Worm (Caenorhabditis elegans) whole organism, early embryonic: Measurements from ENCODE around the gene rps-1.

ENCODE experiments used
- B0310.2 ChIP-seq: sonication (generic microtip); optimal IDR thresholded peaks from 2 replicates; lab custom pipeline; 2016; ENCODE audit warnings: mild to moderate bottlenecking, missing genetic modification characterization, missing compliant biosample characterization
- F13C5.2 ChIP-seq: sonication (generic microtip); optimal IDR thresholded peaks from 2 replicates; lab custom pipeline; 2017; ENCODE audit warnings: mild to moderate bottlenecking, missing genetic modification characterization, inconsistent platforms, missing compliant biosample characterization
- aly-1 ChIP-seq: sonication (generic microtip); optimal IDR thresholded peaks from 2 replicates; lab custom pipeline; 2016; ENCODE audit warnings: missing genetic modification characterization, missing compliant biosample characterization
- ama-1 ChIP-seq: fragments of 150-350 bp; optimal IDR thresholded peaks from 2 replicates; lab custom pipeline; 2014
- ceh-13 ChIP-seq: fragments of 200-800 bp; sonication (Bioruptor generic); optimal IDR thresholded peaks from 2 replicates; lab custom pipeline; 2018; ENCODE audit warnings: mild to moderate bottlenecking, missing genetic modification characterization, missing compliant biosample characterization
- ceh-36 ChIP-seq: sonication (generic microtip); optimal IDR thresholded peaks from 2 replicates; lab custom pipeline; 2016; ENCODE audit warnings: missing genetic modification characterization, inconsistent platforms, missing compliant biosample characterization
- ets-7 ChIP-seq: sonication (generic microtip); optimal IDR thresholded peaks from 2 replicates; lab custom pipeline; 2016; ENCODE audit warnings: missing genotype, missing genetic modification characterization, missing compliant biosample characterization
- flt-1 ChIP-seq: fragments of 200-800 bp; sonication (Bioruptor generic); IDR thresholded peaks from 2 replicates; pipeline ENCODE4 v1.3.6; 2022; ENCODE audit warnings: missing genetic modification characterization, missing compliant biosample characterization
- hmbx-1 ChIP-seq: sonication (generic microtip); optimal IDR thresholded peaks from 2 replicates; lab custom pipeline; 2016; ENCODE audit warnings: mild to moderate bottlenecking, missing genetic modification characterization, missing compliant biosample characterization
- hmg-4 ChIP-seq: fragments of 200-800 bp; sonication (Bioruptor generic); optimal IDR thresholded peaks from 2 replicates; lab custom pipeline; 2018; ENCODE audit warnings: mild to moderate bottlenecking, missing genetic modification characterization, missing compliant biosample characterization
- hnd-1 ChIP-seq: sonication (generic microtip); optimal IDR thresholded peaks from 2 replicates; lab custom pipeline; 2016; ENCODE audit warnings: missing genetic modification characterization, missing compliant biosample characterization
- pes-1 ChIP-seq: fragments of 200-800 bp; sonication (Bioruptor generic); IDR thresholded peaks from 2 replicates; pipeline ENCODE4 v1.3.6; 2022; ENCODE audit warnings: missing genetic modification reagents, missing genetic modification characterization, missing compliant biosample characterization
- scrt-1 ChIP-seq: fragments of 200-800 bp; sonication (Bioruptor generic); IDR thresholded peaks from 2 replicates; pipeline ENCODE4 v1.3.6; 2022; ENCODE audit warnings: missing genetic modification characterization, missing compliant biosample characterization
- sea-1 ChIP-seq: fragments of 200-800 bp; sonication (Bioruptor generic); conservative IDR thresholded peaks from 2 replicates; pipeline ENCODE4 v1.3.6; 2022; ENCODE audit warnings: missing genetic modification characterization, missing compliant biosample characterization
- tbx-11 ChIP-seq: fragments of 200-800 bp; sonication (Bioruptor generic); IDR thresholded peaks from 2 replicates; pipeline ENCODE4 v1.3.6; 2022; ENCODE audit warnings: missing genetic modification characterization, missing compliant biosample characterization
- tbx-37 ChIP-seq: fragments of 200-800 bp; sonication (Bioruptor generic); conservative IDR thresholded peaks from 2 replicates; pipeline ENCODE4 v1.3.6; 2022; ENCODE audit warnings: missing genetic modification reagents, missing genetic modification characterization, missing compliant biosample characterization
- tra-4 ChIP-seq: sonication (generic microtip); optimal IDR thresholded peaks from 2 replicates; lab custom pipeline; 2017; ENCODE audit warnings: missing genetic modification characterization, missing compliant biosample characterization

rps-1 gene

DNA sequence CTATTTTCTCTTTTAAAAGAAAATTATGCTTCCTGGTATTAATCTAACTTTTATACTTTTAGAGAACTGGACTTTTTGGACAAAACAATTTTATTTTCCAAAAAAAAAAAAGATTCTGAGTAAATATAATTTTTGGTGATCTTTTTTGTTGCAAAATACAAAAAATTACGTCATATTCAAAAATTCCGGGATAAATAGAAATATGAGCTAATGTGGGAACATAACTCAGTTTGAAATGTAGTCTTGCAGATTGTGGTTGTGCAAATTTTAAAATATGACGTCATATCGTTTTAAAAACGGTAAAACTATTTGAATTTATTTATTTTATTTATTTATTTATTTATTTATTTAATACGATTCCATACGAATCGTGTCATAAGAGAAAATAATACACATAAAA lies 6.1 kb downstream of the rps-1 start:
- TF ChIP-seq pes-1 (GFP tag; lab: Robert Waterston, UW) (no peak), ceh-36 (tag; lab: Kevin White, UChicago) (no peak), tra-4 (tag; lab: Kevin White, UChicago) (no peak)

DNA sequence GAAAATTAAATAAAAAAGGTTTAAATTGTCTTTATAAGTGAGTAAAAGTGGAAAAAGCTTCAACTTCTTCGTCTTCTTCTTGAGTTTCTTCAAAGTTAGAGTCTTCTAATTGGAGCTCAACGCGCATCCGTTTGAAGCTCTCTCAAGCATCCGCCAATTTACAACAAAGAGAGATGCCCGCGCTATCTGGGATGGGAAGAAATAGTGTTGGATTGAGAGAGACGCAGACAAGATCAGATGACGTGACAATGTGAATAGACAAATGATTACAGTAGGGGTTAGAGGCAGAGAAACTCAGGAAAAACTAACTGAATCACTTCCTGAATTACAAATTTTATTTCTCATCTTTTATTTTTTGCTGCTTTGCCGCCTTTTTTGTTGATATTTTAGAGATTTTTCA lies 7.3 kb downstream of the rps-1 start:
- no peak for TF ChIP-seq tbx-37 (GFP tag; lab: Robert Waterston, UW)
- no peak for TF ChIP-seq hmbx-1 (tag; lab: Kevin White, UChicago)
- TF ChIP-seq aly-1 (tag; lab: Kevin White, UChicago), result no peak
- no peak for TF ChIP-seq B0310.2
- TF ChIP-seq flt-1 (GFP tag; lab: Robert Waterston, UW), result no peak
- TF ChIP-seq pes-1 (GFP tag; lab: Robert Waterston, UW), result no peak
- no peak for TF ChIP-seq scrt-1 (GFP tag; lab: Robert Waterston, UW)
- TF ChIP-seq ets-7 (tag; lab: Kevin White, UChicago), result no peak
- TF ChIP-seq hmg-4 (GFP tag; lab: Kevin White, UChicago), result no peak
- no peak for TF ChIP-seq sea-1 (GFP tag; lab: Robert Waterston, UW)
- no peak for TF ChIP-seq ceh-13 (GFP tag; lab: Kevin White, UChicago)
- no peak for TF ChIP-seq hnd-1 (tag; lab: Kevin White, UChicago)
- TF ChIP-seq tbx-11, result no peak
- no peak for TF ChIP-seq tra-4 (tag; lab: Kevin White, UChicago)
- TF ChIP-seq ceh-36 (tag; lab: Kevin White, UChicago), result no peak
- TF ChIP-seq ama-1 (lab: Kevin White, UChicago), result no peak
- TF ChIP-seq F13C5.2 (tag; lab: Kevin White, UChicago), result no peak

- peak; percentile 65; the same call in 1 of the 2 replicates for TF ChIP-seq pes-1 (GFP tag; lab: Robert Waterston, UW)
Observed at ce11 chrIII:4484373-4484772, 8.7 kb downstream of the rps-1 start.

ce11 chrIII:4487271-4487670 lies 11.6 kb downstream of the rps-1 start:
- TF ChIP-seq aly-1 (tag; lab: Kevin White, UChicago) (no peak), sea-1 (GFP tag; lab: Robert Waterston, UW) (no peak), ama-1 (lab: Kevin White, UChicago) (no peak), scrt-1 (GFP tag; lab: Robert Waterston, UW) (no peak), tbx-11 (no peak), ceh-13 (GFP tag; lab: Kevin White, UChicago) (no peak), ets-7 (tag; lab: Kevin White, UChicago) (no peak), flt-1 (GFP tag; lab: Robert Waterston, UW) (no peak), B0310.2 (no peak), pes-1 (GFP tag; lab: Robert Waterston, UW) (no peak), tra-4 (tag; lab: Kevin White, UChicago) (no peak), hmg-4 (GFP tag; lab: Kevin White, UChicago) (no peak), hmbx-1 (tag; lab: Kevin White, UChicago) (no peak), tbx-37 (GFP tag; lab: Robert Waterston, UW) (no peak), hnd-1 (tag; lab: Kevin White, UChicago) (no peak), ceh-36 (tag; lab: Kevin White, UChicago) (no peak), F13C5.2 (tag; lab: Kevin White, UChicago) (no peak)

ce11 chrIII:4488892-4489409 lies 13.2 kb downstream of the rps-1 start, which contains the start of gene cpg-1:
TSS of gene cpg-1 (plus strand) at chrIII:4489359.
- TF ChIP-seq hmg-4 (GFP tag; lab: Kevin White, UChicago), result no peak
- no peak for TF ChIP-seq sea-1 (GFP tag; lab: Robert Waterston, UW)
- no peak for TF ChIP-seq scrt-1 (GFP tag; lab: Robert Waterston, UW)
- no peak for TF ChIP-seq pes-1 (GFP tag; lab: Robert Waterston, UW)
- TF ChIP-seq tra-4 (tag; lab: Kevin White, UChicago), result no peak
- TF ChIP-seq hmbx-1 (tag; lab: Kevin White, UChicago), result no peak
- no peak for TF ChIP-seq aly-1 (tag; lab: Kevin White, UChicago)
- TF ChIP-seq tbx-11, result no peak
- TF ChIP-seq ama-1 (lab: Kevin White, UChicago), result no peak
- TF ChIP-seq hnd-1 (tag; lab: Kevin White, UChicago), result no peak

- TF ChIP-seq pes-1 (GFP tag; lab: Robert Waterston, UW) (0 out of 2 replicates have a peak, but pooled peaks have one; percentile 43), hmg-4 (GFP tag; lab: Kevin White, UChicago) (no peak), scrt-1 (GFP tag; lab: Robert Waterston, UW) (0 out of 2 replicates have a peak, but pooled peaks have one; percentile 42), F13C5.2 (tag; lab: Kevin White, UChicago) (no peak)
Observed at ce11 chrIII:4491164-4492144, 15.7 kb downstream of the rps-1 start.

DNA sequence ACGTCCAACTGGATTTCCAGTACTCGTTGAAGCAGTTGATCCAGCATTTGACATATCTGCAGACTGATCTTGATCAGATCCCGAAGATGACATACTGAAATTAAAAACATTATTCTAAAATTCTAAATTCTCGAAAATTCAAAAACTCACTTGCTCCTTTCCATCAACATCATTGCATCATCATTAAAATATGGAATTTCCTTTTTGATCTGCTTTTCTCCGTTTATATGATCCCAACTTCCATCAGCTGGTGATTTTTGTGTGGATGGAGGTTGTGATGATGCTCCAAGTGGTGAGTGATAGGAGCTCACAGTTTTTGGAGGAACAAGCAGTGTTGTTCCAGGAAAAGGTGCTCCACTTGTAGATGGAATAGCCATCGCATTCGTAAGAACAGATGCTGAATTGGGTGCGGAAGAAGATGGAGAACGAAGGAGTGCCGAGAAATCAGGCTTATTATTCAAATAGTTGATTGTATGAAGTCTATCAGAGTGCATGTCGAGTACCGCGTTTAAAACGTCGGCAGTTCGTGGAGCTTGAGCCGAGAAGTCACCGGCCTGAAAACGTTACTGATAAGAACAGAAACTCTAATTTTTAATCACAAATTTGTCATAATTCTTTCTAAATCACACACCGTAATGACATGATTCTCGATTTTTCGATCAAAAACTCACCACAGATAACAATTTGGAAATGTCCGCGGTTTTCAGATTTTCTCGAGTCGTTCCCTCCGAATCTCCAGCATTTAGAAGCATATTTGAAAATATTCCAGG lies 17.5 kb downstream of the rps-1 start:
- TF ChIP-seq B0310.2 (no peak), ceh-36 (tag; lab: Kevin White, UChicago) (no peak), F13C5.2 (tag; lab: Kevin White, UChicago) (no peak)
